ENCODE assay signal across 3 worm cellular contexts in the genomic region with DNA sequence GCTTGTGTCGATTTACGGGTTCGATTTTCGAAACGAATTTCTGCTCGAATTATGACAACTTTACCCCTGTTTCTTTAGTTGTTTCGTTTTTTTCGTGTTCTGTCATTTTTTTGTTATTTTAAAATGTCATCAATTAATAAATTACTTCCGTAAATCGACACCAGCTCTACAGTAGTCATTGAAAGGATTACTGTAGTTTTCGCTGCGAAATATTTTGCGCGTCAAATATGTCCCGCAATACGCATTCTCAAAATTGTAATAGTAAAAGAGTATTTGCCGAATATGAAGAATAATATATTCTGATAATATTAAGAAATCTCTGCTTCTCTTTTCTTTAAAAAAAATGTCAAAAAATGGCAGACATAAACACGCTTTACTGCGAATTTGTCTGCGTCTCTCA.
TF ChIP-seq lines count a peak whose summit lies in the region.

No protein-coding gene starts in this region.

TF ChIP-seq in whole organism, L1 larva, 84 proteins besides CTCF, POLR2A, EP300 and RAD21:
- no peak for TF ChIP-seq efl-1 (optimal IDR thresholded peaks at IDR 0.05; lab: Kevin White, UChicago)
- peak in 1 of 2 experiments; percentile 54 for TF ChIP-seq efl-1 (GFP tag; optimal IDR thresholded peaks at IDR 0.05 in 1 of 2; lab: Kevin White, UChicago)
- TF ChIP-seq fkh-8 (tag; optimal IDR thresholded peaks at IDR 0.05; lab: Kevin White, UChicago): peak; percentile 27
- no peak for TF ChIP-seq nhr-12 (tag; optimal IDR thresholded peaks at IDR 0.05; lab: Kevin White, UChicago)
TF ChIP-seq in whole organism, L1 larva: peak in this region for 2.

TF ChIP-seq in whole organism, L3 larva, 47 proteins besides CTCF, POLR2A, EP300 and RAD21:
- no peak for TF ChIP-seq nhr-28 (tag; optimal IDR thresholded peaks at IDR 0.05; lab: Kevin White, UChicago)
- peak; percentile 7 for TF ChIP-seq nfya-1 (tag; optimal IDR thresholded peaks at IDR 0.05; lab: Kevin White, UChicago; ENCODE audit: insufficient read depth)

TF ChIP-seq in whole organism, young adult, 124 proteins besides CTCF, POLR2A, EP300 and RAD21:
- TF ChIP-seq ceh-91 (GFP tag; IDR thresholded peaks at IDR 0.05; lab: Robert Waterston, UW): peak; percentile 55; the same call in 1 of the 2 replicates
- TF ChIP-seq F33H1.4 (GFP tag; IDR thresholded peaks at IDR 0.05; lab: Robert Waterston, UW): 0 out of 2 replicates have a peak, but pooled peaks have one; percentile 14
- TF ChIP-seq dpff-1 (tag; optimal IDR thresholded peaks at IDR 0.05; lab: Kevin White, UChicago): no peak
- peak; percentile 43; the same call in 1 of the 2 replicates for TF ChIP-seq hmg-1.2 (GFP tag; IDR thresholded peaks at IDR 0.05; lab: Robert Waterston, UW)
- peak; percentile 85 for TF ChIP-seq lsl-1 (GFP tag; optimal IDR thresholded peaks at IDR 0.05; lab: Kevin White, UChicago)
